Fruit fly (Drosophila melanogaster) whole organism, embryonic: ENCODE data around the gene CG1983.

Source experiments
- Abd-B ChIP-seq: fragments of 200-800 bp; sonication (Bioruptor generic); optimal IDR thresholded peaks from 2 replicates; lab custom pipeline; 2018; ENCODE audit warnings: missing biosample characterization, mild to moderate bottlenecking, missing genetic modification characterization, moderate library complexity
- CG10462 ChIP-seq: fragments of 200-800 bp; sonication (Bioruptor generic); optimal IDR thresholded peaks from 2 replicates; lab custom pipeline; 2016; ENCODE audit warnings: missing biosample characterization, missing genetic modification characterization
- CG4617 ChIP-seq: fragments of 200-800 bp; sonication (Bioruptor generic); optimal IDR thresholded peaks from 3 replicates; lab custom pipeline; 2016; ENCODE audit warnings: missing biosample characterization, missing genetic modification characterization, borderline replicate concordance
- Chrac-16 ChIP-seq: fragments of 200-800 bp; sonication (Bioruptor generic); optimal IDR thresholded peaks from 3 replicates; lab custom pipeline; 2016; ENCODE audit warnings: missing biosample characterization, missing genetic modification characterization
- Doc2 ChIP-seq: fragments of 200-800 bp; sonication (Bioruptor generic); IDR thresholded peaks from 2 replicates; pipeline ENCODE4 v1.3.6; 2022; ENCODE audit warnings: missing biosample characterization, missing genetic modification characterization
- Gug ChIP-seq: fragments of 200-800 bp; sonication (Bioruptor generic); IDR thresholded peaks from 4 replicates; pipeline ENCODE4 v1.3.6; 2022; ENCODE audit warnings: missing biosample characterization, missing genetic modification characterization
- HLHmδ ChIP-seq: fragments of 200-800 bp; sonication (Bioruptor generic); optimal IDR thresholded peaks from 2 replicates; lab custom pipeline; 2018; ENCODE audit warnings: missing biosample characterization, mild to moderate bottlenecking, missing genetic modification characterization, moderate library complexity
- NC2α ChIP-seq: fragments of 200-800 bp; sonication (Bioruptor generic); optimal IDR thresholded peaks from 2 replicates; lab custom pipeline; 2016; ENCODE audit warnings: missing biosample characterization, missing genetic modification characterization
- Sry-δ ChIP-seq: fragments of 200-800 bp; sonication (Bioruptor generic); optimal IDR thresholded peaks from 2 replicates; lab custom pipeline; 2016; ENCODE audit warnings: missing biosample characterization, missing genetic modification characterization
- fd3F ChIP-seq: fragments of 200-800 bp; sonication (Bioruptor generic); optimal IDR thresholded peaks from 2 replicates; lab custom pipeline; 2018; ENCODE audit warnings: missing biosample characterization, mild to moderate bottlenecking, missing genetic modification characterization, moderate library complexity
- gsb-n ChIP-seq: fragments of 200-800 bp; sonication (Bioruptor generic); optimal IDR thresholded peaks from 3 replicates; lab custom pipeline; 2018; ENCODE audit warnings: missing biosample characterization, mild to moderate bottlenecking, missing genetic modification characterization
- ham ChIP-seq: fragments of 200-800 bp; sonication (Bioruptor generic); IDR thresholded peaks from 2 replicates; pipeline ENCODE4 v1.3.6; 2022; ENCODE audit warnings: missing biosample characterization, missing genetic modification characterization
- lov ChIP-seq, 2 experiments: fragments of 200-800 bp in 1 of 2; fragments of >200 bp in 1 of 2; sonication (Bioruptor generic) in 1 of 2; IDR thresholded peaks in 1 of 2; optimal IDR thresholded peaks in 1 of 2; 2 replicates in 1 of 2; 3 replicates in 1 of 2; pipeline versions ENCODE4 v1.3.6 to Lab custom; 2017 to 2022; ENCODE audit warnings: missing biosample characterization in 1 of 2, missing genetic modification characterization in 1 of 2
- schlank ChIP-seq: fragments of 200-800 bp; sonication (Bioruptor generic); optimal IDR thresholded peaks from 2 replicates; lab custom pipeline; 2018; ENCODE audit warnings: missing biosample characterization, mild to moderate bottlenecking, missing genetic modification characterization

- no peak for TF ChIP-seq lov (optimal IDR thresholded peaks at IDR 0.05; lab: Kevin White, UChicago)
- no peak for TF ChIP-seq lov (GFP tag; IDR thresholded peaks at IDR 0.05; lab: Robert Waterston, UW)
- TF ChIP-seq CG4617 (GFP tag; lab: Kevin White, UChicago), result no peak
- TF ChIP-seq fd3F (GFP tag; lab: Kevin White, UChicago), result no peak
- TF ChIP-seq Sry-δ, result no peak
- TF ChIP-seq gsb-n (tag; lab: Kevin White, UChicago), result no peak
- no peak for TF ChIP-seq NC2α (GFP tag; lab: Kevin White, UChicago)
- TF ChIP-seq HLHmδ, result no peak
- TF ChIP-seq CG10462 (GFP tag; lab: Kevin White, UChicago), result no peak
- TF ChIP-seq Gug (GFP tag; lab: Robert Waterston, UW), result no peak
- TF ChIP-seq schlank (tag; lab: Kevin White, UChicago), result no peak
- no peak for TF ChIP-seq Chrac-16 (GFP tag; lab: Kevin White, UChicago)
- no peak for TF ChIP-seq Abd-B
- no peak for TF ChIP-seq ham (GFP tag; lab: Robert Waterston, UW)
- no peak for TF ChIP-seq Doc2 (GFP tag; lab: Robert Waterston, UW)
These were observed 32.1 kb upstream of the CG1983 start, which contains the start of gene Anp for dm6 chr3R:30209648-30210047.
